Fruit fly (Drosophila melanogaster) whole organism, embryonic: ENCODE data around the gene CG13891.

ENCODE experiments used
- Abd-B ChIP-seq: fragments of 200-800 bp; sonication (Bioruptor generic); optimal IDR thresholded peaks from 2 replicates; lab custom pipeline; 2018; ENCODE audit warnings: missing biosample characterization, mild to moderate bottlenecking, missing genetic modification characterization, moderate library complexity
- BtbVII ChIP-seq: fragments of 200-800 bp; sonication (Bioruptor generic); optimal IDR thresholded peaks from 3 replicates; lab custom pipeline; 2017; ENCODE audit warnings: missing biosample characterization, mild to moderate bottlenecking, missing genetic modification characterization
- CG1024 ChIP-seq: fragments of 200-800 bp; sonication (Bioruptor generic); IDR thresholded peaks from 2 replicates; pipeline ENCODE4 v1.3.6; 2022; ENCODE audit warnings: missing biosample characterization, missing genetic modification characterization
- CG11456 ChIP-seq: fragments of 200-800 bp; sonication (Bioruptor generic); IDR thresholded peaks from 3 replicates; pipeline ENCODE4 v1.3.6; 2022; ENCODE audit warnings: missing biosample characterization, missing genetic modification characterization
- CG12391 ChIP-seq: fragments of 200-800 bp; sonication (Bioruptor generic); optimal IDR thresholded peaks from 3 replicates; lab custom pipeline; 2018; ENCODE audit warnings: missing biosample characterization, mild to moderate bottlenecking, missing genetic modification characterization, moderate library complexity
- CG14441 ChIP-seq: fragments of 200-800 bp; sonication (Bioruptor generic); IDR thresholded peaks from 2 replicates; pipeline ENCODE4 v1.3.6; 2022; ENCODE audit warnings: missing biosample characterization, missing genetic modification characterization
- CG15601 ChIP-seq: fragments of 200-800 bp; sonication (Bioruptor generic); optimal IDR thresholded peaks from 3 replicates; lab custom pipeline; 2019; ENCODE audit warnings: missing biosample characterization, mild to moderate bottlenecking, missing genetic modification characterization, moderate library complexity
- CG1602 ChIP-seq: fragments of 200-800 bp; sonication (Bioruptor generic); optimal IDR thresholded peaks from 3 replicates; lab custom pipeline; 2016; ENCODE audit warnings: missing biosample characterization, missing genetic modification characterization
- CG1603 ChIP-seq: fragments of 200-800 bp; sonication (Bioruptor generic); optimal IDR thresholded peaks from 2 replicates; lab custom pipeline; 2019; ENCODE audit warnings: missing biosample characterization, mild to moderate bottlenecking, missing genetic modification characterization, moderate library complexity
- CG17829 ChIP-seq: fragments of 200-800 bp; optimal IDR thresholded peaks from 2 replicates; lab custom pipeline; 2019; ENCODE audit warnings: missing biosample characterization, mild to moderate bottlenecking, missing genetic modification characterization, moderate library complexity
- CG30431 ChIP-seq: fragments of 200-800 bp; sonication (Bioruptor generic); optimal IDR thresholded peaks from 2 replicates; lab custom pipeline; 2017; ENCODE audit warnings: missing biosample characterization, missing genetic modification characterization
- CG32532 ChIP-seq: fragments of 200-800 bp; sonication (Bioruptor generic); IDR thresholded peaks from 2 replicates; pipeline ENCODE4 v1.3.6; 2022; ENCODE audit warnings: missing biosample characterization, missing genetic modification characterization
- CG42726 ChIP-seq: fragments of 200-800 bp; sonication (Bioruptor generic); IDR thresholded peaks from 2 replicates; pipeline ENCODE4 v1.3.6; 2022; ENCODE audit warnings: missing biosample characterization, missing genetic modification characterization; ENCODE audit not compliant: partially characterized antibody
- CG6175 ChIP-seq: fragments of 200-800 bp; sonication (Bioruptor generic); IDR thresholded peaks from 3 replicates; pipeline ENCODE4 v1.3.6; 2022; ENCODE audit warnings: missing biosample characterization, missing genetic modification characterization
- CG6683 ChIP-seq: fragments of 200-800 bp; sonication (Bioruptor generic); optimal IDR thresholded peaks from 2 replicates; lab custom pipeline; 2017; ENCODE audit warnings: missing biosample characterization, mild to moderate bottlenecking, missing genetic modification characterization, missing genetic modification reagents
- CG6689 ChIP-seq: fragments of 200-800 bp; sonication (Bioruptor generic); IDR thresholded peaks from 2 replicates; pipeline ENCODE4 v1.3.6; 2022; ENCODE audit warnings: missing biosample characterization, missing genetic modification characterization
- CG7357 ChIP-seq: fragments of 200-800 bp; sonication (Bioruptor generic); IDR thresholded peaks from 3 replicates; pipeline ENCODE4 v1.3.6; 2022; ENCODE audit warnings: missing biosample characterization, missing genetic modification characterization
- CG7963 ChIP-seq: fragments of 200-800 bp; sonication (Bioruptor generic); IDR thresholded peaks from 3 replicates; pipeline ENCODE4 v1.3.6; 2022; ENCODE audit warnings: missing biosample characterization, missing genetic modification characterization; ENCODE audit not compliant: partially characterized antibody
- CG9437 ChIP-seq: fragments of 200-800 bp; sonication (Bioruptor generic); optimal IDR thresholded peaks from 2 replicates; lab custom pipeline; 2018; ENCODE audit warnings: missing biosample characterization, mild to moderate bottlenecking, missing genetic modification characterization
- CG9609 ChIP-seq: fragments of 200-800 bp; sonication (Bioruptor generic); optimal IDR thresholded peaks from 3 replicates; lab custom pipeline; 2016; ENCODE audit warnings: missing biosample characterization, missing genetic modification characterization
- CG9817 ChIP-seq: fragments of 200-800 bp; sonication (Bioruptor generic); optimal IDR thresholded peaks from 2 replicates; lab custom pipeline; 2018; ENCODE audit warnings: missing biosample characterization, mild to moderate bottlenecking, missing genetic modification characterization, moderate library complexity
- Chrac-16 ChIP-seq: fragments of 200-800 bp; sonication (Bioruptor generic); optimal IDR thresholded peaks from 3 replicates; lab custom pipeline; 2016; ENCODE audit warnings: missing biosample characterization, missing genetic modification characterization
- Doc3 ChIP-seq: fragments of 200-800 bp; sonication (Bioruptor generic); IDR thresholded peaks from 3 replicates; pipeline ENCODE4 v1.3.6; 2022; ENCODE audit warnings: missing biosample characterization, missing genetic modification characterization; ENCODE audit not compliant: partially characterized antibody
- Gug ChIP-seq: fragments of 200-800 bp; sonication (Bioruptor generic); IDR thresholded peaks from 4 replicates; pipeline ENCODE4 v1.3.6; 2022; ENCODE audit warnings: missing biosample characterization, missing genetic modification characterization
- H15 ChIP-seq: fragments of 200-800 bp; sonication (Bioruptor generic); IDR thresholded peaks from 3 replicates; pipeline ENCODE4 v1.3.6; 2022; ENCODE audit warnings: missing biosample characterization, missing genetic modification characterization
- HLH54F ChIP-seq: fragments of 200-800 bp; sonication (Bioruptor generic); optimal IDR thresholded peaks from 3 replicates; lab custom pipeline; 2016; ENCODE audit warnings: missing biosample characterization, missing genetic modification characterization
- HmgZ ChIP-seq: fragments of 200-800 bp; sonication (Bioruptor generic); optimal IDR thresholded peaks from 2 replicates; lab custom pipeline; 2018; ENCODE audit warnings: missing biosample characterization, mild to moderate bottlenecking, missing genetic modification characterization
- Med ChIP-seq: fragments of 200-800 bp; sonication (Bioruptor generic); peaks from one replicate; lab custom pipeline; 2016; ENCODE audit warnings: missing biosample characterization, missing genetic modification characterization, mild to moderate bottlenecking, inconsistent platforms, moderate library complexity
- Myb ChIP-seq: fragments of 200-800 bp; sonication (Bioruptor generic); optimal IDR thresholded peaks from 2 replicates; lab custom pipeline; 2016; ENCODE audit warnings: missing biosample characterization, missing genetic modification characterization
- NC2α ChIP-seq: fragments of 200-800 bp; sonication (Bioruptor generic); optimal IDR thresholded peaks from 2 replicates; lab custom pipeline; 2016; ENCODE audit warnings: missing biosample characterization, missing genetic modification characterization
- Nf-YB ChIP-seq: fragments of 200-800 bp; sonication (Bioruptor generic); optimal IDR thresholded peaks from 3 replicates; lab custom pipeline; 2019; ENCODE audit warnings: missing biosample characterization, mild to moderate bottlenecking, missing genetic modification characterization, moderate library complexity
- Oli ChIP-seq: fragments of 200-800 bp; sonication (Bioruptor generic); optimal IDR thresholded peaks from 2 replicates; lab custom pipeline; 2018; ENCODE audit warnings: missing biosample characterization, mild to moderate bottlenecking, missing genetic modification characterization, moderate library complexity
- Ptx1 ChIP-seq: fragments of 200-800 bp; sonication (Bioruptor generic); IDR thresholded peaks from 2 replicates; pipeline ENCODE4 v1.3.6; 2022; ENCODE audit warnings: missing biosample characterization, missing genetic modification characterization
- Rx ChIP-seq: fragments of 200-800 bp; sonication (Bioruptor generic); IDR thresholded peaks from 2 replicates; pipeline ENCODE4 v1.3.6; 2022; ENCODE audit warnings: missing biosample characterization, missing genetic modification characterization
- cad ChIP-seq: fragments of >200 bp; optimal IDR thresholded peaks from 2 replicates; lab custom pipeline; 2017; ENCODE audit warnings: missing biosample characterization, missing genetic modification characterization
- ci ChIP-seq: fragments of 200-800 bp; sonication (Bioruptor generic); IDR thresholded peaks from 3 replicates; pipeline ENCODE4 v1.3.6; 2022; ENCODE audit warnings: missing biosample characterization, missing genetic modification characterization
- disco-r ChIP-seq: fragments of 200-800 bp; sonication (Bioruptor generic); optimal IDR thresholded peaks from 2 replicates; lab custom pipeline; 2016; ENCODE audit warnings: missing biosample characterization, missing genetic modification characterization
- fd96Cb ChIP-seq: fragments of 200-800 bp; sonication (Bioruptor generic); optimal IDR thresholded peaks from 2 replicates; lab custom pipeline; 2018; ENCODE audit warnings: missing biosample characterization, mild to moderate bottlenecking, missing genetic modification characterization, moderate library complexity
- gem ChIP-seq: fragments of 200-800 bp; sonication (Bioruptor generic); optimal IDR thresholded peaks from 2 replicates; lab custom pipeline; 2019; ENCODE audit warnings: missing biosample characterization, mild to moderate bottlenecking, missing genetic modification characterization, moderate library complexity
- grn ChIP-seq: fragments of 200-800 bp; sonication (Bioruptor generic); optimal IDR thresholded peaks from 3 replicates; lab custom pipeline; 2017; ENCODE audit warnings: missing biosample characterization, missing genetic modification characterization
- insv ChIP-seq, 2 experiments: fragments of 200-800 bp; sonication (Bioruptor generic); optimal IDR thresholded peaks; 3 replicates each; lab custom pipeline; 2016 to 2018; ENCODE audit warnings: missing biosample characterization in 2 of 2, missing genetic modification characterization in 2 of 2
- lbe ChIP-seq: fragments of 200-800 bp; sonication (Bioruptor generic); optimal IDR thresholded peaks from 2 replicates; lab custom pipeline; 2016; ENCODE audit warnings: missing biosample characterization, mild to moderate bottlenecking, missing genetic modification characterization
- lmd ChIP-seq: fragments of 200-800 bp; sonication (Bioruptor generic); IDR thresholded peaks from 2 replicates; pipeline ENCODE4 v1.3.6; 2022; ENCODE audit warnings: missing biosample characterization, missing genetic modification characterization
- nom ChIP-seq: fragments of 200-800 bp; sonication (Bioruptor generic); optimal IDR thresholded peaks from 2 replicates; lab custom pipeline; 2017; ENCODE audit warnings: missing biosample characterization, missing genetic modification characterization, mild to moderate bottlenecking, moderate library complexity, missing genetic modification reagents
- pzg ChIP-seq: fragments of 200-800 bp; sonication (Bioruptor generic); optimal IDR thresholded peaks from 3 replicates; lab custom pipeline; 2018; ENCODE audit warnings: missing biosample characterization, mild to moderate bottlenecking, missing genetic modification characterization, moderate library complexity
- slou ChIP-seq: fragments of 200-800 bp; sonication (Bioruptor generic); optimal IDR thresholded peaks from 3 replicates; lab custom pipeline; 2016; ENCODE audit warnings: missing biosample characterization, missing genetic modification characterization
- sob ChIP-seq: fragments of 200-800 bp; sonication (Bioruptor generic); IDR thresholded peaks from 2 replicates; pipeline ENCODE4 v1.3.6; 2022; ENCODE audit warnings: missing biosample characterization, missing genetic modification characterization
- trh ChIP-seq: fragments of 200-800 bp; sonication (Bioruptor generic); optimal IDR thresholded peaks from 2 replicates; lab custom pipeline; 2016; ENCODE audit warnings: missing biosample characterization, missing genetic modification characterization
- wor ChIP-seq: fragments of 200-800 bp; sonication (Bioruptor generic); IDR thresholded peaks from 2 replicates; pipeline ENCODE4 v1.3.6; 2022; ENCODE audit warnings: missing biosample characterization, missing genetic modification characterization
- zen ChIP-seq: fragments of 200-800 bp; sonication (Bioruptor generic); optimal IDR thresholded peaks from 3 replicates; lab custom pipeline; 2018; ENCODE audit warnings: missing biosample characterization, mild to moderate bottlenecking, missing genetic modification characterization, moderate library complexity

CG13891 gene

DNA sequence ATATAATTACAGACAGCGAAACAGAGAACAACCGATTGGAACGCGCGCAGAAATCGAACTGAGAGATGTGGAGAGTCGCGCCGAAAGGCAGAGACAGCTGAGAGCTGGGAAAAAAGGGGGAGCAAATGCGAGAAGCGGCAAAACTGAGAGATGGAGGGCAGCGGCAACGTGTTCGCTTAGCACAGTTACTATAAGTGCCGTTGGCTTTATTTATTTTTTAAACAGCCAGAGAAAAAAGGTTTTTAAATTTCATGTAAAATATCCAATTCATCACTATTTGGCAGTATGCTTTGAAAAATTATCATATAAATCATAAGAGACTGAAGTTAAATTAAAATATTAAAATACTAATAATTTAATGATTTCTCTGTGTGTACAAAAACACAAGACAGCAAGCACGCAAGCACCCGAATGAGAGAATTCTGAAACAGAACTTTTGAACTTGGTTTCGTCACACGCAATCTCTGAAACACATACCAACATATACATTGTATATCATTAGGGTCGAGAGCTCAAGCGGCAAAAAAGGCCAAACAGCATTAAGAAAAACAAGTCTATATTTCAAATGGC is 7.4 kb upstream of the CG13891 start (continued):
- TF ChIP-seq fd96Cb (tag; lab: Kevin White, UChicago) (peak; percentile 69), Rx (peak; percentile 63; the same call in 1 of the 2 replicates), disco-r (GFP tag; lab: Kevin White, UChicago) (peak; percentile 51), CG7963 (GFP tag; lab: Robert Waterston, UW) (no peak), HmgZ (tag; lab: Kevin White, UChicago) (peak; percentile 70), CG30431 (GFP tag; lab: Kevin White, UChicago) (no peak), nom (GFP tag; lab: Kevin White, UChicago) (peak; percentile 38), trh (peak; percentile 41), CG42726 (GFP tag; lab: Robert Waterston, UW) (0 out of 2 replicates have a peak, but pooled peaks have one; percentile 22), CG1024 (GFP tag; lab: Robert Waterston, UW) (peak; percentile 48), cad (GFP tag; lab: Kevin White, UChicago) (no peak), BtbVII (GFP tag; lab: Kevin White, UChicago) (peak; percentile 81), sob (peak; percentile 87), CG9609 (peak; percentile 48), Abd-B (GFP tag; lab: Kevin White, UChicago) (peak; percentile 44), CG11456 (GFP tag; lab: Robert Waterston, UW) (peak; percentile 89), slou (peak; percentile 53), NC2α (GFP tag; lab: Kevin White, UChicago) (no peak), CG12391 (tag; lab: Kevin White, UChicago) (peak; percentile 82), H15 (GFP tag; lab: Robert Waterston, UW) (peak; percentile 76), insv (GFP tag; optimal IDR thresholded peaks at IDR 0.05; lab: Kevin White, UChicago) (peak in 1 of 2 experiments; percentile 22), grn (GFP tag; lab: Kevin White, UChicago) (no peak), CG6683 (peak; percentile 75), CG9817 (tag; lab: Kevin White, UChicago) (peak; percentile 71), lmd (GFP tag; lab: Robert Waterston, UW) (peak; percentile 92), ci (peak; percentile 73), CG32532 (GFP tag; lab: Robert Waterston, UW) (peak; percentile 96), Oli (tag; lab: Kevin White, UChicago) (peak; percentile 69), CG7357 (peak; percentile 80), lbe (GFP tag; lab: Kevin White, UChicago) (peak; percentile 54), Gug (peak; percentile 82; the same call in 3 of the 4 replicates), CG14441 (GFP tag; lab: Robert Waterston, UW) (peak; percentile 84), Chrac-16 (GFP tag; lab: Kevin White, UChicago) (peak; percentile 45), CG17829 (peak; percentile 63), Doc3 (GFP tag; lab: Robert Waterston, UW) (no peak), HLH54F (GFP tag; lab: Kevin White, UChicago) (peak; percentile 58), zen (tag; lab: Kevin White, UChicago) (peak; percentile 25), Myb (no peak), CG15601 (tag; lab: Kevin White, UChicago) (peak; percentile 54), gem (tag; lab: Kevin White, UChicago) (peak; percentile 88), pzg (no peak), Nf-YB (GFP tag; lab: Kevin White, UChicago) (peak; percentile 56), Med (GFP tag; lab: Kevin White, UChicago) (peak; percentile 89), CG6175 (GFP tag; lab: Robert Waterston, UW) (peak; percentile 89), CG1602 (peak; percentile 38), CG6689 (GFP tag; lab: Robert Waterston, UW) (peak; percentile 88), wor (peak; percentile 67; the same call in 1 of the 2 replicates), CG9437 (peak; percentile 66), CG1603 (tag; lab: Kevin White, UChicago) (peak; percentile 10), Ptx1 (GFP tag; lab: Robert Waterston, UW) (peak; percentile 90)
